Worm (Caenorhabditis elegans) whole organism, early embryonic: Measurements from ENCODE around the gene F28G4.4.

ENCODE experiments used
- B0310.2 ChIP-seq: sonication (generic microtip); optimal IDR thresholded peaks from 2 replicates; lab custom pipeline; 2016; ENCODE audit warnings: mild to moderate bottlenecking, missing genetic modification characterization, missing compliant biosample characterization
- F13C5.2 ChIP-seq: sonication (generic microtip); optimal IDR thresholded peaks from 2 replicates; lab custom pipeline; 2017; ENCODE audit warnings: mild to moderate bottlenecking, missing genetic modification characterization, inconsistent platforms, missing compliant biosample characterization
- aly-1 ChIP-seq: sonication (generic microtip); optimal IDR thresholded peaks from 2 replicates; lab custom pipeline; 2016; ENCODE audit warnings: missing genetic modification characterization, missing compliant biosample characterization
- ama-1 ChIP-seq: fragments of 150-350 bp; optimal IDR thresholded peaks from 2 replicates; lab custom pipeline; 2014
- ceh-13 ChIP-seq: fragments of 200-800 bp; sonication (Bioruptor generic); optimal IDR thresholded peaks from 2 replicates; lab custom pipeline; 2018; ENCODE audit warnings: mild to moderate bottlenecking, missing genetic modification characterization, missing compliant biosample characterization
- ceh-36 ChIP-seq: sonication (generic microtip); optimal IDR thresholded peaks from 2 replicates; lab custom pipeline; 2016; ENCODE audit warnings: missing genetic modification characterization, inconsistent platforms, missing compliant biosample characterization
- ets-7 ChIP-seq: sonication (generic microtip); optimal IDR thresholded peaks from 2 replicates; lab custom pipeline; 2016; ENCODE audit warnings: missing genotype, missing genetic modification characterization, missing compliant biosample characterization
- flt-1 ChIP-seq: fragments of 200-800 bp; sonication (Bioruptor generic); IDR thresholded peaks from 2 replicates; pipeline ENCODE4 v1.3.6; 2022; ENCODE audit warnings: missing genetic modification characterization, missing compliant biosample characterization
- hmbx-1 ChIP-seq: sonication (generic microtip); optimal IDR thresholded peaks from 2 replicates; lab custom pipeline; 2016; ENCODE audit warnings: mild to moderate bottlenecking, missing genetic modification characterization, missing compliant biosample characterization
- hmg-4 ChIP-seq: fragments of 200-800 bp; sonication (Bioruptor generic); optimal IDR thresholded peaks from 2 replicates; lab custom pipeline; 2018; ENCODE audit warnings: mild to moderate bottlenecking, missing genetic modification characterization, missing compliant biosample characterization
- hnd-1 ChIP-seq: sonication (generic microtip); optimal IDR thresholded peaks from 2 replicates; lab custom pipeline; 2016; ENCODE audit warnings: missing genetic modification characterization, missing compliant biosample characterization
- pes-1 ChIP-seq: fragments of 200-800 bp; sonication (Bioruptor generic); IDR thresholded peaks from 2 replicates; pipeline ENCODE4 v1.3.6; 2022; ENCODE audit warnings: missing genetic modification reagents, missing genetic modification characterization, missing compliant biosample characterization
- scrt-1 ChIP-seq: fragments of 200-800 bp; sonication (Bioruptor generic); IDR thresholded peaks from 2 replicates; pipeline ENCODE4 v1.3.6; 2022; ENCODE audit warnings: missing genetic modification characterization, missing compliant biosample characterization
- sea-1 ChIP-seq: fragments of 200-800 bp; sonication (Bioruptor generic); conservative IDR thresholded peaks from 2 replicates; pipeline ENCODE4 v1.3.6; 2022; ENCODE audit warnings: missing genetic modification characterization, missing compliant biosample characterization
- tbx-11 ChIP-seq: fragments of 200-800 bp; sonication (Bioruptor generic); IDR thresholded peaks from 2 replicates; pipeline ENCODE4 v1.3.6; 2022; ENCODE audit warnings: missing genetic modification characterization, missing compliant biosample characterization
- tbx-37 ChIP-seq: fragments of 200-800 bp; sonication (Bioruptor generic); conservative IDR thresholded peaks from 2 replicates; pipeline ENCODE4 v1.3.6; 2022; ENCODE audit warnings: missing genetic modification reagents, missing genetic modification characterization, missing compliant biosample characterization
- tra-4 ChIP-seq: sonication (generic microtip); optimal IDR thresholded peaks from 2 replicates; lab custom pipeline; 2017; ENCODE audit warnings: missing genetic modification characterization, missing compliant biosample characterization

F28G4.4 gene

ce11 chrV:16285794-16286193 lies at the start of gene F28G4.4:
Gene F28G4.4 (minus strand): TSS chrV:16285894.
- TF ChIP-seq pes-1 (GFP tag; lab: Robert Waterston, UW) (no peak), tbx-37 (GFP tag; lab: Robert Waterston, UW) (no peak), hmbx-1 (no peak), hmg-4 (GFP tag; lab: Kevin White, UChicago) (no peak), tbx-11 (no peak), scrt-1 (GFP tag; lab: Robert Waterston, UW) (no peak), B0310.2 (tag; lab: Kevin White, UChicago) (no peak), tra-4 (tag; lab: Kevin White, UChicago) (no peak), F13C5.2 (tag; lab: Kevin White, UChicago) (no peak), ceh-36 (tag; lab: Kevin White, UChicago) (no peak), ets-7 (tag; lab: Kevin White, UChicago) (no peak), hnd-1 (tag; lab: Kevin White, UChicago) (no peak), aly-1 (no peak), ceh-13 (GFP tag; lab: Kevin White, UChicago) (no peak), sea-1 (GFP tag; lab: Robert Waterston, UW) (no peak)

- TF ChIP-seq flt-1 = no peak
- no peak for TF ChIP-seq aly-1
- no peak for TF ChIP-seq ama-1 (lab: Kevin White, UChicago)
These were observed 47.7 kb upstream of the F28G4.4 start, which contains the start of gene srh-167 for ce11 chrV:16333412-16333811. Gene srh-167 (plus strand): TSS chrV:16333712.

- no peak for TF ChIP-seq tra-4 (tag; lab: Kevin White, UChicago)
- TF ChIP-seq tbx-37 (GFP tag; lab: Robert Waterston, UW) = no peak
- TF ChIP-seq tbx-11 = no peak
- no peak for TF ChIP-seq hmg-4 (GFP tag; lab: Kevin White, UChicago)
- TF ChIP-seq hnd-1 (tag; lab: Kevin White, UChicago) = no peak
- no peak for TF ChIP-seq ceh-13 (GFP tag; lab: Kevin White, UChicago)
- no peak for TF ChIP-seq F13C5.2 (tag; lab: Kevin White, UChicago)
- TF ChIP-seq ama-1 (lab: Kevin White, UChicago) = no peak
- TF ChIP-seq sea-1 (GFP tag; lab: Robert Waterston, UW) = no peak
- no peak for TF ChIP-seq B0310.2 (tag; lab: Kevin White, UChicago)
- no peak for TF ChIP-seq scrt-1 (GFP tag; lab: Robert Waterston, UW)
- TF ChIP-seq pes-1 (GFP tag; lab: Robert Waterston, UW) = no peak
- TF ChIP-seq hmbx-1 = no peak
- no peak for TF ChIP-seq ceh-36 (tag; lab: Kevin White, UChicago)
- TF ChIP-seq aly-1 = no peak
- TF ChIP-seq ets-7 (tag; lab: Kevin White, UChicago) = no peak
- no peak for TF ChIP-seq flt-1
These were observed 43.2 kb upstream of the F28G4.4 start, which contains the start of gene F57G8.7 for ce11 chrV:16328849-16329248. Gene F57G8.7 (plus strand): TSS chrV:16329149.

- no peak for TF ChIP-seq ceh-13 (GFP tag; lab: Kevin White, UChicago)
- TF ChIP-seq tbx-37 (GFP tag; lab: Robert Waterston, UW) = no peak
- TF ChIP-seq tbx-11 = no peak
These were observed 36.5 kb upstream of the F28G4.4 start for ce11 chrV:16322155-16322554.

ce11 chrV:16317244-16317643 lies 31.6 kb upstream of the F28G4.4 start, which contains the start of gene srh-180:
Gene srh-180 (plus strand): TSS chrV:16317544.
- no peak for TF ChIP-seq tbx-37 (GFP tag; lab: Robert Waterston, UW)
- TF ChIP-seq flt-1 = no peak
- TF ChIP-seq pes-1 (GFP tag; lab: Robert Waterston, UW) = no peak
- no peak for TF ChIP-seq aly-1
- TF ChIP-seq ceh-13 (GFP tag; lab: Kevin White, UChicago) = no peak
- TF ChIP-seq hmg-4 (GFP tag; lab: Kevin White, UChicago) = no peak
- no peak for TF ChIP-seq ama-1 (lab: Kevin White, UChicago)
- no peak for TF ChIP-seq hnd-1 (tag; lab: Kevin White, UChicago)
- TF ChIP-seq ets-7 (tag; lab: Kevin White, UChicago) = no peak

ce11 chrV:16315004-16315403 lies 29.3 kb upstream of the F28G4.4 start, which contains the start of gene str-214:
Gene str-214 (plus strand): TSS chrV:16315304.
- TF ChIP-seq pes-1 (GFP tag; lab: Robert Waterston, UW) (no peak), ets-7 (tag; lab: Kevin White, UChicago) (no peak), ceh-13 (GFP tag; lab: Kevin White, UChicago) (no peak)

ce11 chrV:16309523-16309922 lies 23.8 kb upstream of the F28G4.4 start, which contains the start of gene oac-7:
Gene oac-7 (plus strand): TSS chrV:16309805.
- TF ChIP-seq hnd-1 (tag; lab: Kevin White, UChicago) (no peak), ceh-13 (GFP tag; lab: Kevin White, UChicago) (no peak), pes-1 (GFP tag; lab: Robert Waterston, UW) (no peak), hmg-4 (GFP tag; lab: Kevin White, UChicago) (no peak), ets-7 (tag; lab: Kevin White, UChicago) (no peak), sea-1 (GFP tag; lab: Robert Waterston, UW) (no peak), flt-1 (no peak), tbx-37 (GFP tag; lab: Robert Waterston, UW) (no peak), hmbx-1 (no peak), ama-1 (lab: Kevin White, UChicago) (no peak), scrt-1 (GFP tag; lab: Robert Waterston, UW) (no peak)

DNA sequence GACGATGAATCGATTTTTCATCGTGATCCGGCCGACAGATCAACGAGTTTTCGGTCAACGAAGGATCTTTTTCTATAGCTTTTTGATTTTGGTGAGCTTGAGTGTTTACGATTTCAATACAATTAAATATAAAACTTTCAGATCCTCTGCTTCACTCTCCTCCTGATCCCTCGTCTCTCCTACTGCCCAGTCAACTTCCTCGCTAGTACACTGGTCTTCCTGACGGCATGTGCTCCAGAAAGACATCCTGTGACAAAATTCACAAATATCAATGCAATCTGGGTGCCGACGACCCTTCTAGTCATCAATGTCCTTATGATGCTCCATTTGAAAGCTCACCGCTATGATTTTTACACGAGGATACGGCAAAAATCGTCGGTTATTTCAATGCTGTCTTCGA lies 22.6 kb upstream of the F28G4.4 start:
- TF ChIP-seq aly-1 (no peak), hnd-1 (tag; lab: Kevin White, UChicago) (no peak), hmg-4 (GFP tag; lab: Kevin White, UChicago) (no peak)
